Fruit fly (Drosophila melanogaster): Measurements from ENCODE around the gene bdl.
A peak's percentile ranks its signal among the peaks of the same experiment; 100 is the strongest.

bdl gene

dm6 chr2L:4286014-4286527, 38.3 kb upstream of the bdl start (continued):
- TF ChIP-seq CG11695 (GFP tag; IDR thresholded peaks at IDR 0.05) = peak; percentile 85
- no peak for TF ChIP-seq inv (GFP tag; IDR thresholded peaks at IDR 0.05; ENCODE audit: partially characterized antibody)
- no peak for TF ChIP-seq Dek (tag; optimal IDR thresholded peaks at IDR 0.05)
- peak; percentile 69 for TF ChIP-seq CoRest (tag; optimal IDR thresholded peaks at IDR 0.05)
- no peak for TF ChIP-seq psq (GFP tag; optimal IDR thresholded peaks at IDR 0.05)
- TF ChIP-seq CG17328 (GFP tag; IDR thresholded peaks at IDR 0.05) = no peak
- TF ChIP-seq CG2875 (GFP tag; optimal IDR thresholded peaks at IDR 0.05) = no peak
- TF ChIP-seq sob (GFP tag; IDR thresholded peaks at IDR 0.05) = no peak
- no peak for TF ChIP-seq CG16863 (GFP tag; optimal IDR thresholded peaks at IDR 0.05)
- no peak for TF ChIP-seq shn (GFP tag; optimal IDR thresholded peaks at IDR 0.05)
- TF ChIP-seq CG7786 (GFP tag; optimal IDR thresholded peaks at IDR 0.05) = no peak
- peak; percentile 10 for TF ChIP-seq lab (GFP tag; optimal IDR thresholded peaks at IDR 0.05)
- no peak for TF ChIP-seq ato (GFP tag; IDR thresholded peaks at IDR 0.05; ENCODE audit: partially characterized antibody)
- TF ChIP-seq bowl (GFP tag; IDR thresholded peaks at IDR 0.05) = no peak
- TF ChIP-seq Adf1 (GFP tag; IDR thresholded peaks at IDR 0.05) = no peak
- no peak for TF ChIP-seq CG10147 (GFP tag; optimal IDR thresholded peaks at IDR 0.05)
- no peak for TF ChIP-seq cwo (GFP tag; optimal IDR thresholded peaks at IDR 0.05)
- no peak for TF ChIP-seq Gsc (GFP tag; IDR thresholded peaks at IDR 0.05)
- TF ChIP-seq Xrp1 (GFP tag; IDR thresholded peaks at IDR 0.05) = no peak; the same call in 1 of the 2 replicates
- TF ChIP-seq Sox102F (GFP tag; optimal IDR thresholded peaks at IDR 0.05) = peak; percentile 63
- peak; percentile 42 for TF ChIP-seq CG17359 (tag; optimal IDR thresholded peaks at IDR 0.05)
- no peak for TF ChIP-seq CG16779 (GFP tag; IDR thresholded peaks at IDR 0.05)
- no peak for TF ChIP-seq CG18619 (GFP tag; optimal IDR thresholded peaks at IDR 0.05)
- TF ChIP-seq twi (tag; optimal IDR thresholded peaks at IDR 0.05) = no peak
- no peak for TF ChIP-seq sim (GFP tag; IDR thresholded peaks at IDR 0.05)
- TF ChIP-seq cad (GFP tag; optimal IDR thresholded peaks at IDR 0.05) = no peak
- TF ChIP-seq CG5180 (GFP tag; optimal IDR thresholded peaks at IDR 0.05) = no peak
- TF ChIP-seq sna (GFP tag; IDR thresholded peaks at IDR 0.05; ENCODE audit: partially characterized antibody) = no peak
- no peak for TF ChIP-seq al (GFP tag; IDR thresholded peaks at IDR 0.05)
- peak; percentile 61 for TF ChIP-seq CG11504 (tag; optimal IDR thresholded peaks at IDR 0.05)
- no peak for TF ChIP-seq CG14965 (GFP tag; optimal IDR thresholded peaks at IDR 0.05; ENCODE audit: borderline replicate concordance)
- no peak for TF ChIP-seq Neu2 (GFP tag; optimal IDR thresholded peaks at IDR 0.05; ENCODE audit: borderline replicate concordance)
- TF ChIP-seq otp (GFP tag; IDR thresholded peaks at IDR 0.05) = no peak
- no peak for TF ChIP-seq CG4282 (GFP tag; optimal IDR thresholded peaks at IDR 0.05)
- no peak for TF ChIP-seq Sin3A (optimal IDR thresholded peaks at IDR 0.05)
- peak; percentile 11 for TF ChIP-seq CG6813 (GFP tag; optimal IDR thresholded peaks at IDR 0.05)
- no peak for TF ChIP-seq sr (GFP tag; IDR thresholded peaks at IDR 0.05)
- no peak for TF ChIP-seq CG11247 (GFP tag; IDR thresholded peaks at IDR 0.05)
- no peak for TF ChIP-seq stc (GFP tag; IDR thresholded peaks at IDR 0.05)
- no peak for TF ChIP-seq hbn (GFP tag; IDR thresholded peaks at IDR 0.05; ENCODE audit: partially characterized antibody)
- TF ChIP-seq Hey (tag; optimal IDR thresholded peaks at IDR 0.05) = no peak
- TF ChIP-seq CG4854 (GFP tag; optimal IDR thresholded peaks at IDR 0.05) = no peak
- no peak for TF ChIP-seq CG18011 (GFP tag; optimal IDR thresholded peaks at IDR 0.05)
- peak; percentile 31 for TF ChIP-seq CG13624 (GFP tag; optimal IDR thresholded peaks at IDR 0.05)
- no peak for TF ChIP-seq CG12769 (tag; optimal IDR thresholded peaks at IDR 0.05)
- TF ChIP-seq grn (GFP tag; optimal IDR thresholded peaks at IDR 0.05) = no peak
- no peak for TF ChIP-seq Mad (GFP tag; optimal IDR thresholded peaks at IDR 0.05)
- TF ChIP-seq esg (GFP tag; conservative IDR thresholded peaks at IDR 0.05) = peak; percentile 27; the same call in 1 of the 2 replicates
- 0 out of 2 replicates have a peak, but pooled peaks have one; percentile 38 for TF ChIP-seq CG31441 (GFP tag; IDR thresholded peaks at IDR 0.05)
- no peak for TF ChIP-seq CG14014 (GFP tag; IDR thresholded peaks at IDR 0.05)
- 0 out of 3 replicates have a peak, but pooled peaks have one; percentile 19 for TF ChIP-seq Doc3 (GFP tag; IDR thresholded peaks at IDR 0.05; ENCODE audit: partially characterized antibody)

Data from whole organism, embryonic.